Fruit fly (Drosophila melanogaster) whole organism, embryonic: ENCODE measurements around the gene FeCH.
A peak's percentile ranks its signal among the peaks of the same experiment; 100 is the strongest.

ENCODE experiments used
- Atf-2 ChIP-seq: fragments of 200-800 bp; sonication (Bioruptor generic); optimal IDR thresholded peaks from 2 replicates; lab custom pipeline; 2016; ENCODE audit warnings: missing biosample characterization, missing genetic modification characterization
- B-H2 ChIP-seq: fragments of 200-800 bp; sonication (Bioruptor generic); optimal IDR thresholded peaks from 2 replicates; lab custom pipeline; 2018; ENCODE audit warnings: missing biosample characterization, mild to moderate bottlenecking, missing genetic modification characterization
- BtbVII ChIP-seq: fragments of 200-800 bp; sonication (Bioruptor generic); optimal IDR thresholded peaks from 3 replicates; lab custom pipeline; 2017; ENCODE audit warnings: missing biosample characterization, mild to moderate bottlenecking, missing genetic modification characterization
- CG12659 ChIP-seq: fragments of 200-800 bp; sonication (Bioruptor generic); optimal IDR thresholded peaks from 3 replicates; lab custom pipeline; 2017; ENCODE audit warnings: mild to moderate bottlenecking, missing biosample characterization, missing genetic modification reagents, missing genetic modification characterization
- CG13287 ChIP-seq: fragments of 200-800 bp; sonication (Bioruptor generic); IDR thresholded peaks from 2 replicates; pipeline ENCODE4 v1.3.6; 2022; ENCODE audit warnings: missing biosample characterization, missing genetic modification characterization; ENCODE audit not compliant: partially characterized antibody
- CG14014 ChIP-seq: fragments of 200-800 bp; sonication (Bioruptor generic); IDR thresholded peaks from 2 replicates; pipeline ENCODE4 v1.3.6; 2022; ENCODE audit warnings: missing biosample characterization, missing genetic modification characterization
- CG1529 ChIP-seq: fragments of 200-800 bp; sonication (Bioruptor generic); optimal IDR thresholded peaks from 3 replicates; lab custom pipeline; 2018; ENCODE audit warnings: missing biosample characterization, missing genetic modification characterization
- CG18262 ChIP-seq: fragments of 200-800 bp; optimal IDR thresholded peaks from 3 replicates; lab custom pipeline; 2019; ENCODE audit warnings: missing biosample characterization, mild to moderate bottlenecking, missing genetic modification characterization, moderate library complexity
- CG30431 ChIP-seq: fragments of 200-800 bp; sonication (Bioruptor generic); optimal IDR thresholded peaks from 2 replicates; lab custom pipeline; 2017; ENCODE audit warnings: missing biosample characterization, missing genetic modification characterization
- CG34376 ChIP-seq: fragments of 200-800 bp; sonication (Bioruptor generic); optimal IDR thresholded peaks from 2 replicates; lab custom pipeline; 2018; ENCODE audit warnings: missing biosample characterization, mild to moderate bottlenecking, missing genetic modification characterization
- CG34422 ChIP-seq: fragments of 200-800 bp; sonication (Bioruptor generic); IDR thresholded peaks from 3 replicates; pipeline ENCODE4 v1.3.6; 2022; ENCODE audit warnings: missing biosample characterization, missing genetic modification characterization
- CG43689 ChIP-seq: fragments of 200-800 bp; sonication (Bioruptor generic); IDR thresholded peaks from 2 replicates; pipeline ENCODE4 v1.3.6; 2022; ENCODE audit warnings: missing biosample characterization, missing genetic modification characterization
- CG5180 ChIP-seq: fragments of 200-800 bp; sonication (Bioruptor generic); optimal IDR thresholded peaks from 3 replicates; lab custom pipeline; 2017; ENCODE audit warnings: missing biosample characterization, missing genetic modification characterization, mild to moderate bottlenecking, moderate library complexity, missing genetic modification reagents
- CG6272 ChIP-seq: fragments of 200-800 bp; sonication (Bioruptor generic); IDR thresholded peaks from 2 replicates; pipeline ENCODE4 v1.3.6; 2022; ENCODE audit warnings: missing biosample characterization, missing genetic modification characterization
- CG6683 ChIP-seq: fragments of 200-800 bp; sonication (Bioruptor generic); optimal IDR thresholded peaks from 2 replicates; lab custom pipeline; 2017; ENCODE audit warnings: missing biosample characterization, mild to moderate bottlenecking, missing genetic modification characterization, missing genetic modification reagents
- CG6765 ChIP-seq: fragments of 200-800 bp; sonication (Bioruptor generic); optimal IDR thresholded peaks from 3 replicates; lab custom pipeline; 2017; ENCODE audit warnings: missing biosample characterization, mild to moderate bottlenecking, missing genetic modification characterization
- CG6791 ChIP-seq: fragments of 200-800 bp; sonication (Bioruptor generic); IDR thresholded peaks from 3 replicates; pipeline ENCODE4 v1.3.6; 2022; ENCODE audit warnings: missing biosample characterization, missing genetic modification characterization; ENCODE audit not compliant: partially characterized antibody
- CG6813 ChIP-seq: fragments of 200-800 bp; sonication (Bioruptor generic); optimal IDR thresholded peaks from 2 replicates; lab custom pipeline; 2017; ENCODE audit warnings: missing biosample characterization, missing genetic modification characterization, mild to moderate bottlenecking, moderate library complexity, missing genetic modification reagents
- CG6854 ChIP-seq: fragments of 200-800 bp; sonication (Bioruptor generic); optimal IDR thresholded peaks from 3 replicates; lab custom pipeline; 2017; ENCODE audit warnings: missing biosample characterization, mild to moderate bottlenecking, missing genetic modification characterization
- CG7271 ChIP-seq: fragments of 200-800 bp; sonication (Bioruptor generic); optimal IDR thresholded peaks from 2 replicates; lab custom pipeline; 2018; ENCODE audit warnings: missing biosample characterization, mild to moderate bottlenecking, missing genetic modification characterization, moderate library complexity
- CG9797 ChIP-seq: fragments of 200-800 bp; sonication (Bioruptor generic); optimal IDR thresholded peaks from 3 replicates; lab custom pipeline; 2018; ENCODE audit warnings: missing biosample characterization, mild to moderate bottlenecking, missing genetic modification characterization
- CG9817 ChIP-seq: fragments of 200-800 bp; sonication (Bioruptor generic); optimal IDR thresholded peaks from 2 replicates; lab custom pipeline; 2018; ENCODE audit warnings: missing biosample characterization, mild to moderate bottlenecking, missing genetic modification characterization, moderate library complexity
- Chrac-16 ChIP-seq: fragments of 200-800 bp; sonication (Bioruptor generic); optimal IDR thresholded peaks from 3 replicates; lab custom pipeline; 2016; ENCODE audit warnings: missing biosample characterization, missing genetic modification characterization
- CrebB ChIP-seq: fragments of 200-800 bp; sonication (Bioruptor generic); optimal IDR thresholded peaks from 3 replicates; lab custom pipeline; 2018; ENCODE audit warnings: missing biosample characterization, mild to moderate bottlenecking, missing genetic modification characterization
- D ChIP-seq, 2 experiments: fragments of 200-800 bp in 1 of 2; fragments of >200 bp in 1 of 2; sonication (Bioruptor generic) in 1 of 2; optimal IDR thresholded peaks; 2 replicates in 1 of 2; 3 replicates in 1 of 2; lab custom pipeline; 2017; ENCODE audit warnings: mild to moderate bottlenecking in 1 of 2, missing biosample characterization in 1 of 2, missing genetic modification characterization in 1 of 2, missing genetic modification reagents in 1 of 2
- Dip2 ChIP-seq: fragments of 200-800 bp; sonication (Bioruptor generic); IDR thresholded peaks from 2 replicates; pipeline ENCODE4 v1.3.6; 2022; ENCODE audit warnings: missing biosample characterization, missing genetic modification characterization
- Hand ChIP-seq: fragments of 200-800 bp; sonication (Bioruptor generic); optimal IDR thresholded peaks from 2 replicates; lab custom pipeline; 2017; ENCODE audit warnings: mild to moderate bottlenecking, missing biosample characterization, missing genetic modification reagents, missing genetic modification characterization
- HmgD ChIP-seq: fragments of 200-800 bp; sonication (Bioruptor generic); optimal IDR thresholded peaks from 3 replicates; lab custom pipeline; 2016; ENCODE audit warnings: missing biosample characterization, missing genetic modification characterization
- Hr78 ChIP-seq, 2 experiments: fragments of 200-800 bp in 1 of 2; fragments of >200 bp in 1 of 2; sonication (Bioruptor generic) in 1 of 2; optimal IDR thresholded peaks; 2 replicates each; lab custom pipeline; 2017 to 2019; ENCODE audit warnings: missing biosample characterization in 2 of 2, missing genetic modification characterization in 2 of 2, mild to moderate bottlenecking in 1 of 2, moderate library complexity in 1 of 2
- Nf-YA ChIP-seq: fragments of 200-800 bp; sonication (Bioruptor generic); IDR thresholded peaks from 2 replicates; pipeline ENCODE4 v1.3.6; 2022; ENCODE audit warnings: missing biosample characterization, missing genetic modification characterization
- Poxn ChIP-seq: fragments of 200-800 bp; sonication (Bioruptor generic); IDR thresholded peaks from 2 replicates; pipeline ENCODE4 v1.3.6; 2022; ENCODE audit warnings: missing biosample characterization, missing genetic modification characterization
- Sry-δ ChIP-seq: fragments of 200-800 bp; sonication (Bioruptor generic); optimal IDR thresholded peaks from 2 replicates; lab custom pipeline; 2016; ENCODE audit warnings: missing biosample characterization, missing genetic modification characterization
- Tbp ChIP-seq: fragments of >200 bp; optimal IDR thresholded peaks from 2 replicates; lab custom pipeline; 2018; ENCODE audit warnings: missing biosample characterization, missing genetic modification characterization
- ara ChIP-seq: fragments of 200-800 bp; sonication (Bioruptor generic); IDR thresholded peaks from 2 replicates; pipeline ENCODE4 v1.3.6; 2022; ENCODE audit warnings: missing biosample characterization, missing genetic modification characterization
- dm ChIP-seq: fragments of 200-800 bp; sonication (Bioruptor generic); optimal IDR thresholded peaks from 3 replicates; lab custom pipeline; 2016; ENCODE audit warnings: missing biosample characterization, missing genetic modification characterization
- dpn ChIP-seq, 2 experiments: fragments of 200-800 bp; sonication (Bioruptor generic); optimal IDR thresholded peaks; 3 replicates each; lab custom pipeline; 2016; ENCODE audit warnings: missing biosample characterization in 2 of 2, missing genetic modification characterization in 2 of 2
- exex ChIP-seq: fragments of 200-800 bp; sonication (Bioruptor generic); optimal IDR thresholded peaks from 4 replicates; lab custom pipeline; 2018; ENCODE audit warnings: missing biosample characterization, mild to moderate bottlenecking, missing genetic modification characterization, moderate library complexity
- fu2 ChIP-seq: fragments of 200-800 bp; sonication (Bioruptor generic); optimal IDR thresholded peaks from 2 replicates; lab custom pipeline; 2016; ENCODE audit warnings: missing biosample characterization, missing genetic modification characterization
- grn ChIP-seq: fragments of 200-800 bp; sonication (Bioruptor generic); optimal IDR thresholded peaks from 3 replicates; lab custom pipeline; 2017; ENCODE audit warnings: missing biosample characterization, missing genetic modification characterization
- lbe ChIP-seq: fragments of 200-800 bp; sonication (Bioruptor generic); optimal IDR thresholded peaks from 2 replicates; lab custom pipeline; 2016; ENCODE audit warnings: missing biosample characterization, mild to moderate bottlenecking, missing genetic modification characterization
- nmo ChIP-seq: fragments of 200-800 bp; sonication (Bioruptor generic); optimal IDR thresholded peaks from 2 replicates; lab custom pipeline; 2018; ENCODE audit warnings: missing biosample characterization, mild to moderate bottlenecking, missing genetic modification characterization, moderate library complexity
- nom ChIP-seq: fragments of 200-800 bp; sonication (Bioruptor generic); optimal IDR thresholded peaks from 2 replicates; lab custom pipeline; 2017; ENCODE audit warnings: missing biosample characterization, missing genetic modification characterization, mild to moderate bottlenecking, moderate library complexity, missing genetic modification reagents
- onecut ChIP-seq: fragments of 200-800 bp; sonication (Bioruptor generic); IDR thresholded peaks from 2 replicates; pipeline ENCODE4 v1.3.6; 2022; ENCODE audit warnings: missing biosample characterization, missing genetic modification characterization
- org-1 ChIP-seq: fragments of 200-800 bp; sonication (Bioruptor generic); optimal IDR thresholded peaks from 2 replicates; lab custom pipeline; 2017; ENCODE audit warnings: missing biosample characterization, missing genetic modification characterization
- pb ChIP-seq: fragments of 200-800 bp; sonication (Bioruptor generic); optimal IDR thresholded peaks from 3 replicates; lab custom pipeline; 2016; ENCODE audit warnings: missing biosample characterization, missing genetic modification characterization
- pum ChIP-seq: fragments of 200-800 bp; sonication (Bioruptor generic); optimal IDR thresholded peaks from 2 replicates; lab custom pipeline; 2016; ENCODE audit warnings: missing biosample characterization, missing genetic modification characterization
- slbo ChIP-seq: fragments of 200-800 bp; sonication (Bioruptor generic); IDR thresholded peaks from 2 replicates; pipeline ENCODE4 v1.3.6; 2022; ENCODE audit warnings: missing biosample characterization, missing genetic modification characterization
- slp2 ChIP-seq: fragments of 200-800 bp; sonication (Bioruptor generic); optimal IDR thresholded peaks from 2 replicates; lab custom pipeline; 2016; ENCODE audit warnings: missing biosample characterization, missing genetic modification characterization
- stc ChIP-seq: fragments of 200-800 bp; sonication (Bioruptor generic); IDR thresholded peaks from 2 replicates; pipeline ENCODE4 v1.3.6; 2022; ENCODE audit warnings: missing biosample characterization, missing genetic modification characterization
- stwl ChIP-seq: fragments of 200-800 bp; sonication (Bioruptor generic); optimal IDR thresholded peaks from 3 replicates; lab custom pipeline; 2018; ENCODE audit warnings: missing biosample characterization, mild to moderate bottlenecking, missing genetic modification characterization, moderate library complexity

The FeCH gene

dm6 chr3R:31777482-31778165 lies 34.5 kb downstream of the FeCH start (continued):
- no peak for TF ChIP-seq CG30431 (GFP tag; lab: Kevin White, UChicago)
- TF ChIP-seq pb (GFP tag; lab: Kevin White, UChicago) = no peak
- TF ChIP-seq slbo (GFP tag; lab: Robert Waterston, UW) = no peak
- TF ChIP-seq CG14014 = no peak
- TF ChIP-seq CG13287 (GFP tag; lab: Robert Waterston, UW) = peak; percentile 33; the same call in 1 of the 2 replicates
- TF ChIP-seq slp2 (GFP tag; lab: Kevin White, UChicago) = no peak
- peak; percentile 21 for TF ChIP-seq CG6765
- TF ChIP-seq CG5180 (GFP tag; lab: Kevin White, UChicago) = no peak
- no peak for TF ChIP-seq CG6791 (GFP tag; lab: Robert Waterston, UW)
- TF ChIP-seq Atf-2 (GFP tag; lab: Kevin White, UChicago) = no peak
- TF ChIP-seq Chrac-16 (GFP tag; lab: Kevin White, UChicago) = no peak
- TF ChIP-seq Dip2 (GFP tag; lab: Robert Waterston, UW) = no peak
- TF ChIP-seq BtbVII (GFP tag; lab: Kevin White, UChicago) = no peak
- no peak for TF ChIP-seq CG9797 (GFP tag; lab: Kevin White, UChicago)
- TF ChIP-seq B-H2 (GFP tag; lab: Kevin White, UChicago) = no peak
- TF ChIP-seq exex (tag; lab: Kevin White, UChicago) = peak; percentile 45
- TF ChIP-seq CG12659 (GFP tag; lab: Kevin White, UChicago) = no peak
- peak; percentile 12 for TF ChIP-seq CG6813 (GFP tag; lab: Kevin White, UChicago)
- TF ChIP-seq CG1529 (GFP tag; lab: Kevin White, UChicago) = no peak
- TF ChIP-seq CG34422 (GFP tag; lab: Robert Waterston, UW) = no peak
- TF ChIP-seq CG9817 (tag; lab: Kevin White, UChicago) = no peak
- TF ChIP-seq pum (GFP tag; lab: Kevin White, UChicago) = no peak
- no peak for TF ChIP-seq fu2 (GFP tag; lab: Kevin White, UChicago)
- no peak for TF ChIP-seq CG6272 (GFP tag; lab: Robert Waterston, UW)
- TF ChIP-seq Nf-YA (GFP tag; lab: Robert Waterston, UW) = no peak
- no peak for TF ChIP-seq Sry-δ (GFP tag; lab: Kevin White, UChicago)
- TF ChIP-seq CG43689 (GFP tag; lab: Robert Waterston, UW) = no peak
- TF ChIP-seq onecut (GFP tag; lab: Robert Waterston, UW) = peak; percentile 99
- no peak for TF ChIP-seq CrebB (tag; lab: Kevin White, UChicago)
- TF ChIP-seq Hand (GFP tag; lab: Kevin White, UChicago) = no peak
- TF ChIP-seq dm (GFP tag; lab: Kevin White, UChicago) = no peak
- TF ChIP-seq nmo (GFP tag; lab: Kevin White, UChicago) = no peak
- no peak for TF ChIP-seq org-1 (GFP tag; lab: Kevin White, UChicago)
- TF ChIP-seq Poxn (GFP tag; lab: Robert Waterston, UW) = no peak
- TF ChIP-seq D (optimal IDR thresholded peaks at IDR 0.05; lab: Kevin White, UChicago) = no peak
- no peak for TF ChIP-seq D (GFP tag; optimal IDR thresholded peaks at IDR 0.05; lab: Kevin White, UChicago)
- peak; percentile 38 for TF ChIP-seq CG34376
- TF ChIP-seq stwl (tag; lab: Kevin White, UChicago) = no peak
- no peak for TF ChIP-seq CG6683 (GFP tag; lab: Kevin White, UChicago)
- TF ChIP-seq CG18262 (tag; lab: Kevin White, UChicago) = no peak
- TF ChIP-seq stc = peak; percentile 10; the same call in 1 of the 2 replicates
- no peak for TF ChIP-seq HmgD (GFP tag; lab: Kevin White, UChicago)
- TF ChIP-seq Tbp (GFP tag; lab: Kevin White, UChicago) = no peak
- TF ChIP-seq nom (GFP tag; lab: Kevin White, UChicago) = no peak
- no peak for TF ChIP-seq Hr78 (GFP tag; optimal IDR thresholded peaks at IDR 0.05; lab: Kevin White, UChicago)
- no peak for TF ChIP-seq grn (GFP tag; lab: Kevin White, UChicago)
- TF ChIP-seq ara (GFP tag; lab: Robert Waterston, UW) = no peak
- TF ChIP-seq CG6854 (GFP tag; lab: Kevin White, UChicago) = peak; percentile 33
- TF ChIP-seq lbe (GFP tag; lab: Kevin White, UChicago) = no peak
- TF ChIP-seq CG7271 = no peak
- no peak for TF ChIP-seq dpn (GFP tag; optimal IDR thresholded peaks at IDR 0.05; lab: Kevin White, UChicago)
